Fruit fly (Drosophila melanogaster) whole organism, embryonic: Measurements from ENCODE around the gene nmo.
A peak's percentile ranks its signal among the peaks of the same experiment; 100 is the strongest.

Source experiments
- ATbp ChIP-seq: fragments of 200-800 bp; sonication (Bioruptor generic); optimal IDR thresholded peaks from 2 replicates; lab custom pipeline; 2017; ENCODE audit warnings: missing biosample characterization, mild to moderate bottlenecking, missing genetic modification characterization, missing genetic modification reagents
- Awh ChIP-seq: fragments of 200-800 bp; sonication (Bioruptor generic); IDR thresholded peaks from 2 replicates; pipeline ENCODE4, ENCODE4 v1.3.6; 2022; ENCODE audit warnings: missing biosample characterization, missing genetic modification characterization
- CG10431 ChIP-seq: fragments of 200-800 bp; sonication (Bioruptor generic); optimal IDR thresholded peaks from 3 replicates; lab custom pipeline; 2018; ENCODE audit warnings: missing biosample characterization, mild to moderate bottlenecking, missing genetic modification characterization
- CG11456 ChIP-seq: fragments of 200-800 bp; sonication (Bioruptor generic); IDR thresholded peaks from 3 replicates; pipeline ENCODE4 v1.3.6; 2022; ENCODE audit warnings: missing biosample characterization, missing genetic modification characterization
- CG11723 ChIP-seq: fragments of 200-800 bp; sonication (Bioruptor generic); optimal IDR thresholded peaks from 2 replicates; lab custom pipeline; 2017; ENCODE audit warnings: missing biosample characterization, mild to moderate bottlenecking, missing genetic modification characterization
- CG12659 ChIP-seq: fragments of 200-800 bp; sonication (Bioruptor generic); optimal IDR thresholded peaks from 3 replicates; lab custom pipeline; 2017; ENCODE audit warnings: mild to moderate bottlenecking, missing biosample characterization, missing genetic modification reagents, missing genetic modification characterization
- CG12942 ChIP-seq: fragments of 200-800 bp; sonication (Bioruptor generic); optimal IDR thresholded peaks from 3 replicates; lab custom pipeline; 2016; ENCODE audit warnings: missing biosample characterization, missing genetic modification characterization
- CG14014 ChIP-seq: fragments of 200-800 bp; sonication (Bioruptor generic); IDR thresholded peaks from 2 replicates; pipeline ENCODE4 v1.3.6; 2022; ENCODE audit warnings: missing biosample characterization, missing genetic modification characterization
- CG15011 ChIP-seq: fragments of 200-800 bp; sonication (Bioruptor generic); optimal IDR thresholded peaks from 3 replicates; lab custom pipeline; 2018; ENCODE audit warnings: missing biosample characterization, mild to moderate bottlenecking, missing genetic modification characterization
- CG15269 ChIP-seq: fragments of 200-800 bp; sonication (Bioruptor generic); optimal IDR thresholded peaks from 2 replicates; lab custom pipeline; 2018; ENCODE audit warnings: missing biosample characterization, mild to moderate bottlenecking, missing genetic modification characterization, moderate library complexity
- CG1602 ChIP-seq: fragments of 200-800 bp; sonication (Bioruptor generic); optimal IDR thresholded peaks from 3 replicates; lab custom pipeline; 2016; ENCODE audit warnings: missing biosample characterization, missing genetic modification characterization
- CG1603 ChIP-seq: fragments of 200-800 bp; sonication (Bioruptor generic); optimal IDR thresholded peaks from 2 replicates; lab custom pipeline; 2019; ENCODE audit warnings: missing biosample characterization, mild to moderate bottlenecking, missing genetic modification characterization, moderate library complexity
- CG17186 ChIP-seq: fragments of 200-800 bp; sonication (Bioruptor generic); optimal IDR thresholded peaks from 3 replicates; lab custom pipeline; 2017; ENCODE audit warnings: missing biosample characterization, missing genetic modification reagents, missing genetic modification characterization
- CG17568 ChIP-seq: fragments of 200-800 bp; sonication (Bioruptor generic); optimal IDR thresholded peaks from 2 replicates; lab custom pipeline; 2018; ENCODE audit warnings: missing biosample characterization, mild to moderate bottlenecking, missing genetic modification characterization, moderate library complexity
- CG18262 ChIP-seq: fragments of 200-800 bp; optimal IDR thresholded peaks from 3 replicates; lab custom pipeline; 2019; ENCODE audit warnings: missing biosample characterization, mild to moderate bottlenecking, missing genetic modification characterization, moderate library complexity
- CG2875 ChIP-seq: fragments of 200-800 bp; sonication (Bioruptor generic); optimal IDR thresholded peaks from 2 replicates; lab custom pipeline; 2017; ENCODE audit warnings: missing biosample characterization, mild to moderate bottlenecking, missing genetic modification characterization, missing genetic modification reagents
- CG31224 ChIP-seq: fragments of 200-800 bp; sonication (Bioruptor generic); IDR thresholded peaks from 2 replicates; pipeline ENCODE4 v1.3.6; 2022; ENCODE audit warnings: missing biosample characterization, missing genetic modification characterization
- CG4854 ChIP-seq: fragments of 200-800 bp; sonication (Bioruptor generic); optimal IDR thresholded peaks from 2 replicates; lab custom pipeline; 2016; ENCODE audit warnings: missing biosample characterization, missing genetic modification characterization, inconsistent platforms
- CG6689 ChIP-seq: fragments of 200-800 bp; sonication (Bioruptor generic); IDR thresholded peaks from 2 replicates; pipeline ENCODE4 v1.3.6; 2022; ENCODE audit warnings: missing biosample characterization, missing genetic modification characterization
- CG6765 ChIP-seq: fragments of 200-800 bp; sonication (Bioruptor generic); optimal IDR thresholded peaks from 3 replicates; lab custom pipeline; 2017; ENCODE audit warnings: missing biosample characterization, mild to moderate bottlenecking, missing genetic modification characterization
- CG7786 ChIP-seq: fragments of 200-800 bp; sonication (Bioruptor generic); optimal IDR thresholded peaks from 2 replicates; lab custom pipeline; 2016; ENCODE audit warnings: missing biosample characterization, missing genetic modification characterization
- CG7928 ChIP-seq: fragments of 200-800 bp; sonication (Bioruptor generic); optimal IDR thresholded peaks from 2 replicates; lab custom pipeline; 2017; ENCODE audit warnings: missing biosample characterization, mild to moderate bottlenecking, missing genetic modification characterization
- CG9215 ChIP-seq: fragments of 200-800 bp; sonication (Bioruptor generic); IDR thresholded peaks from 2 replicates; pipeline ENCODE4 v1.3.6; 2022; ENCODE audit warnings: missing biosample characterization, missing genetic modification characterization
- CG9727 ChIP-seq: fragments of 200-800 bp; sonication (Bioruptor generic); optimal IDR thresholded peaks from 3 replicates; lab custom pipeline; 2017; ENCODE audit warnings: missing biosample characterization, mild to moderate bottlenecking, missing genetic modification characterization
- CkIIα-i1 ChIP-seq: fragments of 200-800 bp; sonication (Bioruptor generic); IDR thresholded peaks from 2 replicates; pipeline ENCODE4 v1.3.6; 2022; ENCODE audit warnings: missing biosample characterization, missing genetic modification characterization
- Eip74EF ChIP-seq, 2 experiments: fragments of 200-800 bp in 1 of 2; fragments of >200 bp in 1 of 2; sonication (Bioruptor generic) in 1 of 2; optimal IDR thresholded peaks; 2 replicates each; lab custom pipeline; 2017 to 2019; ENCODE audit warnings: missing biosample characterization in 2 of 2, missing genetic modification characterization in 2 of 2, mild to moderate bottlenecking in 1 of 2, moderate library complexity in 1 of 2
- HmgZ ChIP-seq: fragments of 200-800 bp; sonication (Bioruptor generic); optimal IDR thresholded peaks from 2 replicates; lab custom pipeline; 2018; ENCODE audit warnings: missing biosample characterization, mild to moderate bottlenecking, missing genetic modification characterization
- Mad ChIP-seq: fragments of 200-800 bp; sonication (Bioruptor generic); optimal IDR thresholded peaks from 2 replicates; lab custom pipeline; 2016; ENCODE audit warnings: missing biosample characterization, missing genetic modification characterization
- Med ChIP-seq: fragments of 200-800 bp; sonication (Bioruptor generic); peaks from one replicate; lab custom pipeline; 2016; ENCODE audit warnings: missing biosample characterization, missing genetic modification characterization, mild to moderate bottlenecking, inconsistent platforms, moderate library complexity
- Myb ChIP-seq: fragments of 200-800 bp; sonication (Bioruptor generic); optimal IDR thresholded peaks from 2 replicates; lab custom pipeline; 2016; ENCODE audit warnings: missing biosample characterization, missing genetic modification characterization
- Oli ChIP-seq: fragments of 200-800 bp; sonication (Bioruptor generic); optimal IDR thresholded peaks from 2 replicates; lab custom pipeline; 2018; ENCODE audit warnings: missing biosample characterization, mild to moderate bottlenecking, missing genetic modification characterization, moderate library complexity
- Sox100B ChIP-seq: fragments of 200-800 bp; sonication (Bioruptor generic); optimal IDR thresholded peaks from 3 replicates; lab custom pipeline; 2018; ENCODE audit warnings: missing biosample characterization, mild to moderate bottlenecking, missing genetic modification characterization
- Trl ChIP-seq, 3 experiments: fragments of >200 bp in 2 of 3; fragments of 200-800 bp in 1 of 3; sonication (Bioruptor generic) in 1 of 3; optimal IDR thresholded peaks; 2 replicates in 1 of 3; 3 replicates in 2 of 3; lab custom pipeline; 2016 to 2017; ENCODE audit warnings: missing biosample characterization in 1 of 3, missing genetic modification characterization in 1 of 3
- ac ChIP-seq: fragments of 200-800 bp; sonication (Bioruptor generic); optimal IDR thresholded peaks from 3 replicates; lab custom pipeline; 2017; ENCODE audit warnings: missing biosample characterization, mild to moderate bottlenecking, missing genetic modification characterization
- ara ChIP-seq: fragments of 200-800 bp; sonication (Bioruptor generic); IDR thresholded peaks from 2 replicates; pipeline ENCODE4 v1.3.6; 2022; ENCODE audit warnings: missing biosample characterization, missing genetic modification characterization
- chif ChIP-seq, 2 experiments: fragments of 200-800 bp; sonication (Bioruptor generic); optimal IDR thresholded peaks; 3 replicates each; lab custom pipeline; 2016; ENCODE audit warnings: missing biosample characterization in 2 of 2, missing genetic modification characterization in 2 of 2
- crp ChIP-seq, 2 experiments: fragments of 200-800 bp; sonication (Bioruptor generic); optimal IDR thresholded peaks; 2 replicates in 1 of 2; 3 replicates in 1 of 2; lab custom pipeline; 2017; ENCODE audit warnings: missing biosample characterization in 2 of 2, missing genetic modification characterization in 2 of 2, mild to moderate bottlenecking in 1 of 2, moderate library complexity in 1 of 2
- dmrt99B ChIP-seq: fragments of 200-800 bp; sonication (Bioruptor generic); optimal IDR thresholded peaks from 2 replicates; lab custom pipeline; 2018; ENCODE audit warnings: missing biosample characterization, mild to moderate bottlenecking, missing genetic modification characterization, moderate library complexity
- eve ChIP-seq, 2 experiments: fragments of >200 bp; optimal IDR thresholded peaks; 2 replicates each; lab custom pipeline; 2017; ENCODE audit warnings: missing biosample characterization in 2 of 2, missing genetic modification characterization in 2 of 2
- ftz-f1 ChIP-seq: fragments of 200-800 bp; sonication (Bioruptor generic); optimal IDR thresholded peaks from 2 replicates; lab custom pipeline; 2016; ENCODE audit warnings: missing biosample characterization, missing genetic modification characterization
- gcm ChIP-seq: fragments of 200-800 bp; sonication (Bioruptor generic); optimal IDR thresholded peaks from 2 replicates; lab custom pipeline; 2019; ENCODE audit warnings: missing biosample characterization, mild to moderate bottlenecking, missing genetic modification characterization, moderate library complexity
- jumu ChIP-seq: fragments of 200-800 bp; sonication (Bioruptor generic); optimal IDR thresholded peaks from 3 replicates; lab custom pipeline; 2016; ENCODE audit warnings: missing biosample characterization, missing genetic modification characterization
- kay ChIP-seq: fragments of 200-800 bp; sonication (Bioruptor generic); optimal IDR thresholded peaks from 2 replicates; lab custom pipeline; 2016; ENCODE audit warnings: missing biosample characterization, missing genetic modification characterization
- lab ChIP-seq: fragments of 200-800 bp; sonication (Bioruptor generic); optimal IDR thresholded peaks from 3 replicates; lab custom pipeline; 2017; ENCODE audit warnings: missing biosample characterization, missing genetic modification characterization, mild to moderate bottlenecking, moderate library complexity, missing genetic modification reagents
- onecut ChIP-seq: fragments of 200-800 bp; sonication (Bioruptor generic); IDR thresholded peaks from 2 replicates; pipeline ENCODE4 v1.3.6; 2022; ENCODE audit warnings: missing biosample characterization, missing genetic modification characterization
- pros ChIP-seq: fragments of 200-800 bp; sonication (Bioruptor generic); optimal IDR thresholded peaks from 3 replicates; lab custom pipeline; 2019; ENCODE audit warnings: missing biosample characterization, mild to moderate bottlenecking, missing genetic modification characterization, moderate library complexity
- sens ChIP-seq: fragments of 200-800 bp; sonication (Bioruptor generic); peaks from one replicate; lab custom pipeline; 2016; ENCODE audit warnings: missing biosample characterization, missing genetic modification characterization
- sens-2 ChIP-seq: fragments of 200-800 bp; sonication (Bioruptor generic); IDR thresholded peaks from 2 replicates; pipeline ENCODE4 v1.3.6; 2022; ENCODE audit warnings: missing biosample characterization, missing genetic modification characterization
- sug ChIP-seq: fragments of 200-800 bp; optimal IDR thresholded peaks from 2 replicates; lab custom pipeline; 2019; ENCODE audit warnings: missing biosample characterization, mild to moderate bottlenecking, missing genetic modification characterization, moderate library complexity
- zfh1 ChIP-seq: fragments of 200-800 bp; sonication (Bioruptor generic); IDR thresholded peaks from 3 replicates; pipeline ENCODE4 v1.3.6; 2022; ENCODE audit warnings: missing biosample characterization, missing genetic modification characterization

The nmo gene

DNA sequence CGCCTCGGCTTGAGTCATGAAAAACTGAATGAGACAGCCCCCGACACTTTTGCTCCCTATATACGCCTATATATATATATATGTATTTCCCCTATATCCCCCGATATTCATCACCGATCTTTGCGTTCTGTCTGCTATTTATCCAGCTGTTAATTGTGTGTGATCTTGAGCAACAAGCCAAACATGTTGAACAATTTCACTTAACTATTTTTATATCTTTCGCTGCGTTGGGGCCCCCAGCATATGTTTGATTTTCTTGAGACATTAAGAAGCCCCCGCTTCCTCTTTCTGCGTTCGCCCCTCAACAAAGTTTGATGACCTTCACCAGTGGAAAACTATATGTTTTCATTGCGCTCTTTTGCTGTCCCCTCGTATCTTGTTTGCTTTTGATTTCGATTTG lies 17.5 kb downstream of the nmo start (continued):
- TF ChIP-seq zfh1 (GFP tag; lab: Robert Waterston, UW) (no peak), Oli (tag; lab: Kevin White, UChicago) (no peak), Awh (GFP tag; lab: Robert Waterston, UW) (peak; percentile 26; the same call in 1 of the 2 replicates), lab (GFP tag; lab: Kevin White, UChicago) (peak; percentile 55), CG12942 (GFP tag; lab: Kevin White, UChicago) (no peak), Trl (optimal IDR thresholded peaks at IDR 0.05; lab: Kevin White, UChicago) (no peak), Trl (GFP tag; optimal IDR thresholded peaks at IDR 0.05; lab: Kevin White, UChicago) (peak; percentile 6), CG15011 (GFP tag; lab: Kevin White, UChicago) (peak; percentile 13), Mad (GFP tag; lab: Kevin White, UChicago) (no peak), Med (GFP tag; lab: Kevin White, UChicago) (peak; percentile 84), sug (tag; lab: Kevin White, UChicago) (no peak), kay (GFP tag; lab: Kevin White, UChicago) (no peak), ftz-f1 (GFP tag; lab: Kevin White, UChicago) (no peak), pros (GFP tag; lab: Kevin White, UChicago) (peak; percentile 92), CG12659 (GFP tag; lab: Kevin White, UChicago) (peak; percentile 11), CG1602 (GFP tag; lab: Kevin White, UChicago) (no peak), CG11723 (GFP tag; lab: Kevin White, UChicago) (no peak), gcm (GFP tag; lab: Kevin White, UChicago) (no peak), crp (GFP tag; optimal IDR thresholded peaks at IDR 0.05; lab: Kevin White, UChicago) (no peak), CG7786 (GFP tag; lab: Kevin White, UChicago) (no peak), CG1603 (tag; lab: Kevin White, UChicago) (peak; percentile 15), CG11456 (no peak), CG14014 (GFP tag; lab: Robert Waterston, UW) (no peak), CG6689 (no peak), CG17568 (GFP tag; lab: Kevin White, UChicago) (no peak), CkIIα-i1 (GFP tag; lab: Robert Waterston, UW) (no peak), ATbp (GFP tag; lab: Kevin White, UChicago) (peak; percentile 70), sens (GFP tag; lab: Kevin White, UChicago) (peak; percentile 41), dmrt99B (tag; lab: Kevin White, UChicago) (peak; percentile 5), sens-2 (no peak), chif (GFP tag; optimal IDR thresholded peaks at IDR 0.05; lab: Kevin White, UChicago) (no peak), CG18262 (peak; percentile 7), CG4854 (GFP tag; lab: Kevin White, UChicago) (no peak), jumu (GFP tag; lab: Kevin White, UChicago) (no peak), CG7928 (GFP tag; lab: Kevin White, UChicago) (no peak), CG31224 (no peak), Eip74EF (GFP tag; optimal IDR thresholded peaks at IDR 0.05; lab: Kevin White, UChicago) (no peak), CG9215 (no peak), HmgZ (tag; lab: Kevin White, UChicago) (no peak), CG10431 (no peak), eve (GFP tag; optimal IDR thresholded peaks at IDR 0.05; lab: Kevin White, UChicago) (no peak), CG9727 (GFP tag; lab: Kevin White, UChicago) (peak; percentile 13), CG2875 (GFP tag; lab: Kevin White, UChicago) (peak; percentile 36), CG6765 (no peak), CG17186 (GFP tag; lab: Kevin White, UChicago) (no peak), Myb (GFP tag; lab: Kevin White, UChicago) (no peak), CG15269 (no peak), Sox100B (GFP tag; lab: Kevin White, UChicago) (peak; percentile 10), ara (GFP tag; lab: Robert Waterston, UW) (0 out of 2 replicates have a peak, but pooled peaks have one; percentile 22), onecut (GFP tag; lab: Robert Waterston, UW) (peak; percentile 10; the same call in 1 of the 2 replicates), ac (GFP tag; lab: Kevin White, UChicago) (no peak)
